Worm (Caenorhabditis elegans) whole organism, late embryonic: ENCODE results near the gene gst-44.
"Not testable (repeated sequence)": the region's sequence is repeated elsewhere in the genome, so short reads cannot be mapped to it uniquely, and the experiment has no call there.

Source experiments
- C08G9.2 ChIP-seq: sonication (generic microtip); optimal IDR thresholded peaks from 2 replicates; lab custom pipeline; 2016; ENCODE audit warnings: mild to moderate bottlenecking, missing genetic modification characterization, moderate library complexity, missing compliant biosample characterization
- F13H6.1 ChIP-seq: sonication (generic microtip); optimal IDR thresholded peaks from 2 replicates; lab custom pipeline; 2016; ENCODE audit warnings: missing genetic modification characterization, missing compliant biosample characterization
- K02D7.2 ChIP-seq: sonication (generic microtip); optimal IDR thresholded peaks from 2 replicates; lab custom pipeline; 2017; ENCODE audit warnings: mild to moderate bottlenecking, missing genetic modification characterization, missing compliant biosample characterization
- K09A11.1 ChIP-seq: sonication (generic microtip); optimal IDR thresholded peaks from 2 replicates; lab custom pipeline; 2017; ENCODE audit warnings: antibody characterized with exemption, mild to moderate bottlenecking, missing genetic modification characterization, missing compliant biosample characterization; ENCODE audit not compliant: insufficient read depth
- T23F11.4 ChIP-seq: fragments of 200-800 bp; sonication (Bioruptor generic); optimal IDR thresholded peaks from 2 replicates; lab custom pipeline; 2018; ENCODE audit warnings: mild to moderate bottlenecking, missing genetic modification characterization, missing compliant biosample characterization
- Y22D7AL.16 ChIP-seq: sonication (generic microtip); optimal IDR thresholded peaks from 2 replicates; lab custom pipeline; 2016; ENCODE audit warnings: missing genetic modification characterization, missing compliant biosample characterization
- ahr-1 ChIP-seq: sonication (generic microtip); optimal IDR thresholded peaks from 2 replicates; lab custom pipeline; 2016; ENCODE audit warnings: missing genetic modification characterization, missing compliant biosample characterization
- ama-1 ChIP-seq: fragments of 150-350 bp; optimal IDR thresholded peaks from 2 replicates; lab custom pipeline; 2014
- ceh-19 ChIP-seq: fragments of 200-800 bp; sonication (Bioruptor generic); optimal IDR thresholded peaks from 2 replicates; lab custom pipeline; 2018; ENCODE audit warnings: mild to moderate bottlenecking, missing genetic modification characterization, missing compliant biosample characterization
- ceh-2 ChIP-seq: sonication (generic microtip); optimal IDR thresholded peaks from 2 replicates; lab custom pipeline; 2016; ENCODE audit warnings: missing genotype, missing genetic modification characterization, missing compliant biosample characterization
- ceh-22 ChIP-seq: sonication (generic microtip); optimal IDR thresholded peaks from 2 replicates; lab custom pipeline; 2017; ENCODE audit warnings: missing biosample characterization, missing genetic modification characterization
- ceh-31 ChIP-seq: sonication (generic microtip); optimal IDR thresholded peaks from 2 replicates; lab custom pipeline; 2016; ENCODE audit warnings: missing genetic modification characterization, missing compliant biosample characterization
- ceh-45 ChIP-seq: fragments of 200-800 bp; sonication (Bioruptor generic); IDR thresholded peaks from 2 replicates; pipeline ENCODE4 v1.3.6; 2022; ENCODE audit warnings: missing genetic modification reagents, missing genetic modification characterization, missing compliant biosample characterization
- ceh-9 ChIP-seq: sonication (generic microtip); optimal IDR thresholded peaks from 2 replicates; lab custom pipeline; 2016; ENCODE audit warnings: mild to moderate bottlenecking, missing genetic modification characterization, inconsistent platforms, missing compliant biosample characterization
- dmd-4 ChIP-seq: sonication (generic microtip); optimal IDR thresholded peaks from 2 replicates; lab custom pipeline; 2016; ENCODE audit warnings: borderline replicate concordance, missing genetic modification characterization, missing compliant biosample characterization
- dve-1 ChIP-seq: sonication (generic microtip); optimal IDR thresholded peaks from 2 replicates; lab custom pipeline; 2017; ENCODE audit warnings: antibody characterized with exemption, mild to moderate bottlenecking, missing genetic modification characterization, missing compliant biosample characterization
- elt-2 ChIP-seq: sonication (generic microtip); optimal IDR thresholded peaks from 2 replicates; lab custom pipeline; 2016; ENCODE audit warnings: missing genetic modification reagents, missing genetic modification characterization, missing compliant biosample characterization
- elt-4 ChIP-seq: sonication (generic microtip); optimal IDR thresholded peaks from 2 replicates; lab custom pipeline; 2016; ENCODE audit warnings: missing genetic modification characterization, missing compliant biosample characterization
- eyg-1 ChIP-seq: sonication (generic microtip); optimal IDR thresholded peaks from 2 replicates; lab custom pipeline; 2016; ENCODE audit warnings: missing genotype, missing genetic modification characterization, missing compliant biosample characterization
- fax-1 ChIP-seq: sonication (generic microtip); optimal IDR thresholded peaks from 2 replicates; lab custom pipeline; 2016; ENCODE audit warnings: missing genotype, missing genetic modification characterization, missing compliant biosample characterization
- fkh-10 ChIP-seq: fragments of 150-350 bp; optimal IDR thresholded peaks from 2 replicates; lab custom pipeline; 2014; ENCODE audit warnings: missing biosample characterization, missing genetic modification reagents, missing genetic modification characterization
- fkh-6 ChIP-seq: sonication (generic microtip); optimal IDR thresholded peaks from 2 replicates; lab custom pipeline; 2016; ENCODE audit warnings: missing genetic modification characterization, missing compliant biosample characterization
- hlh-15 ChIP-seq: sonication (generic microtip); optimal IDR thresholded peaks from 2 replicates; lab custom pipeline; 2016; ENCODE audit warnings: missing genetic modification characterization, missing compliant biosample characterization
- hlh-30 ChIP-seq: sonication (generic microtip); optimal IDR thresholded peaks from 2 replicates; lab custom pipeline; 2017; ENCODE audit warnings: antibody characterized with exemption, missing genetic modification characterization, missing compliant biosample characterization; ENCODE audit not compliant: insufficient read depth
- hlh-6 ChIP-seq: sonication (generic microtip); optimal IDR thresholded peaks from 2 replicates; lab custom pipeline; 2016; ENCODE audit warnings: missing genotype, missing genetic modification characterization, missing compliant biosample characterization
- lim-6 ChIP-seq: sonication (generic microtip); optimal IDR thresholded peaks from 2 replicates; lab custom pipeline; 2016; ENCODE audit warnings: missing genetic modification characterization, missing compliant biosample characterization
- madf-2 ChIP-seq: sonication (generic microtip); optimal IDR thresholded peaks from 2 replicates; lab custom pipeline; 2017; ENCODE audit warnings: missing genetic modification characterization, missing compliant biosample characterization
- npax-4 ChIP-seq: sonication (generic microtip); optimal IDR thresholded peaks from 2 replicates; lab custom pipeline; 2016; ENCODE audit warnings: missing genetic modification characterization, missing compliant biosample characterization
- pag-3 ChIP-seq: sonication (generic microtip); optimal IDR thresholded peaks from 2 replicates; lab custom pipeline; 2016; ENCODE audit warnings: missing compliant biosample characterization, missing genetic modification characterization, borderline replicate concordance
- pat-9 ChIP-seq: fragments of 200-800 bp; sonication (Bioruptor generic); optimal IDR thresholded peaks from 2 replicates; lab custom pipeline; 2018; ENCODE audit warnings: mild to moderate bottlenecking, missing genetic modification characterization, moderate library complexity, missing compliant biosample characterization
- pha-4 ChIP-seq: fragments of 150-350 bp; optimal IDR thresholded peaks from 2 replicates; lab custom pipeline; 2018; ENCODE audit warnings: missing biosample characterization, missing genetic modification reagents, missing genetic modification characterization
- pqm-1 ChIP-seq: sonication (generic microtip); optimal IDR thresholded peaks from 2 replicates; lab custom pipeline; 2016; ENCODE audit warnings: missing genetic modification characterization, missing compliant biosample characterization
- rnt-1 ChIP-seq: sonication (generic microtip); optimal IDR thresholded peaks from 2 replicates; lab custom pipeline; 2016; ENCODE audit warnings: missing genetic modification characterization, missing compliant biosample characterization
- sox-2 ChIP-seq: fragments of 200-800 bp; sonication (Bioruptor generic); IDR thresholded peaks from 2 replicates; pipeline ENCODE4 v1.3.6; 2022; ENCODE audit warnings: missing genetic modification reagents, missing genetic modification characterization, missing compliant biosample characterization
- tbx-7 ChIP-seq: sonication (generic microtip); optimal IDR thresholded peaks from 2 replicates; lab custom pipeline; 2016; ENCODE audit warnings: missing genotype, missing genetic modification characterization, missing compliant biosample characterization
- ttx-3 ChIP-seq: sonication (generic microtip); optimal IDR thresholded peaks from 2 replicates; lab custom pipeline; 2016; ENCODE audit warnings: missing genetic modification reagents, missing genetic modification characterization, missing compliant biosample characterization
- unc-3 ChIP-seq, 2 experiments: fragments of 200-800 bp in 1 of 2; sonication (Bioruptor generic) in 1 of 2; sonication (generic microtip) in 1 of 2; conservative IDR thresholded peaks in 1 of 2; optimal IDR thresholded peaks in 1 of 2; 2 replicates each; pipeline versions ENCODE4 v1.3.6 to Lab custom; 2016 to 2022; ENCODE audit warnings: missing compliant biosample characterization in 2 of 2, missing genetic modification characterization in 2 of 2, missing genetic modification reagents in 1 of 2
- unc-42 ChIP-seq: sonication (generic microtip); optimal IDR thresholded peaks from 2 replicates; lab custom pipeline; 2016; ENCODE audit warnings: missing genotype, missing genetic modification characterization, missing compliant biosample characterization
- unc-86 ChIP-seq: sonication (generic microtip); optimal IDR thresholded peaks from 2 replicates; lab custom pipeline; 2016; ENCODE audit warnings: missing genetic modification characterization, missing compliant biosample characterization
- zip-5 ChIP-seq: sonication (generic microtip); optimal IDR thresholded peaks from 2 replicates; lab custom pipeline; 2016; ENCODE audit warnings: missing genetic modification characterization, missing compliant biosample characterization
- ztf-16 ChIP-seq: sonication (generic microtip); optimal IDR thresholded peaks from 2 replicates; lab custom pipeline; 2017; ENCODE audit warnings: missing genetic modification characterization, missing compliant biosample characterization

The gst-44 gene

ce11 chrV:16383729-16384128 is 7.0 kb upstream of the gst-44 start, which contains the start of gene F13A7.7:
Gene F13A7.7, minus strand, starts transcription at chrV:16383829.
- not testable (repeated sequence) for TF ChIP-seq dve-1 (tag; lab: Kevin White, UChicago); ceh-9; ahr-1 (tag; lab: Kevin White, UChicago)

ce11 chrV:16388268-16388667 is 2.4 kb upstream of the gst-44 start, which contains the start of gene sri-65:
Gene sri-65, minus strand, starts transcription at chrV:16388368.
- no peak for TF ChIP-seq eyg-1 (tag; lab: Kevin White, UChicago)
- no peak for TF ChIP-seq tbx-7
- TF ChIP-seq ama-1 (lab: Kevin White, UChicago) = no peak
- no peak for TF ChIP-seq ztf-16 (tag; lab: Kevin White, UChicago)
- TF ChIP-seq ceh-9 = no peak
- no peak for TF ChIP-seq unc-86 (tag; lab: Kevin White, UChicago)
- TF ChIP-seq ttx-3 (tag; lab: Kevin White, UChicago) = no peak
- TF ChIP-seq unc-42 (tag; lab: Kevin White, UChicago) = no peak
- TF ChIP-seq hlh-30 = no peak
- TF ChIP-seq pha-4 (tag; lab: Kevin White, UChicago) = no peak
- no peak for TF ChIP-seq fax-1 (tag; lab: Kevin White, UChicago)
- no peak for TF ChIP-seq madf-2 (tag; lab: Kevin White, UChicago)
- TF ChIP-seq ceh-45 (GFP tag; lab: Robert Waterston, UW) = no peak
- TF ChIP-seq ceh-31 = no peak
- TF ChIP-seq unc-3 (GFP tag; conservative IDR thresholded peaks at IDR 0.05; lab: Robert Waterston, UW) = no peak
- no peak for TF ChIP-seq unc-3 (tag; optimal IDR thresholded peaks at IDR 0.05; lab: Kevin White, UChicago)
- no peak for TF ChIP-seq pag-3 (tag; lab: Kevin White, UChicago)
- no peak for TF ChIP-seq pqm-1 (tag; lab: Kevin White, UChicago)
- no peak for TF ChIP-seq ceh-22 (tag; lab: Kevin White, UChicago)

- TF ChIP-seq C08G9.2 (tag; lab: Kevin White, UChicago) (no peak), pqm-1 (tag; lab: Kevin White, UChicago) (no peak), ceh-45 (GFP tag; lab: Robert Waterston, UW) (no peak), fkh-10 (GFP tag; lab: Kevin White, UChicago) (no peak), rnt-1 (tag; lab: Kevin White, UChicago) (no peak), T23F11.4 (no peak), ceh-19 (no peak), Y22D7AL.16 (no peak), npax-4 (tag; lab: Kevin White, UChicago) (no peak), sox-2 (no peak)
Observed at ce11 chrV:16393728-16394127, 3.0 kb downstream of the gst-44 start, which contains the start of gene srd-63. Gene srd-63, minus strand, starts transcription at chrV:16393828.

- TF ChIP-seq ceh-9 (no peak), elt-2 (tag; lab: Kevin White, UChicago) (peak; percentile 4)
Observed at ce11 chrV:16395131-16395530, 4.4 kb downstream of the gst-44 start, which contains the start of gene F13A7.11. Gene F13A7.11, minus strand, starts transcription at chrV:16395304.

- no peak for TF ChIP-seq elt-4 (tag; lab: Kevin White, UChicago)
- no peak for TF ChIP-seq madf-2 (tag; lab: Kevin White, UChicago)
Observed at ce11 chrV:16395739-16396138, 5.0 kb downstream of the gst-44 start, which contains the start of gene F13A7.12. Gene F13A7.12, plus strand, starts transcription at chrV:16396039.

- TF ChIP-seq unc-3 (GFP tag; conservative IDR thresholded peaks at IDR 0.05; lab: Robert Waterston, UW) (no peak), unc-3 (tag; optimal IDR thresholded peaks at IDR 0.05; lab: Kevin White, UChicago) (no peak), fkh-6 (tag; lab: Kevin White, UChicago) (no peak), dmd-4 (no peak), K09A11.1 (no peak), hlh-15 (tag; lab: Kevin White, UChicago) (no peak), hlh-6 (tag; lab: Kevin White, UChicago) (no peak), lim-6 (tag; lab: Kevin White, UChicago) (no peak), zip-5 (tag; lab: Kevin White, UChicago) (no peak), F13H6.1 (tag; lab: Kevin White, UChicago) (no peak), ceh-31 (no peak), sox-2 (no peak), eyg-1 (tag; lab: Kevin White, UChicago) (no peak), pat-9 (tag; lab: Kevin White, UChicago) (no peak), ceh-2 (no peak), fax-1 (tag; lab: Kevin White, UChicago) (no peak), K02D7.2 (tag; lab: Kevin White, UChicago) (no peak)
- TF ChIP-seq, all 69 proteins: peak for 0
Observed at ce11 chrV:16399388-16399787, 8.7 kb downstream of the gst-44 start, which contains the start of gene sre-36. Gene sre-36, plus strand, starts transcription at chrV:16399688.
